Worm (Caenorhabditis elegans): ENCODE measurements around the gene T26G10.1.

T26G10.1 gene

ce11 chrIII:9406600-9406999, at the start of gene T26G10.1:
TSS of gene T26G10.1 (minus strand) at chrIII:9406641.
- TF ChIP-seq F13H6.1 (tag; optimal IDR thresholded peaks at IDR 0.05) (no peak), nfya-1 (tag; optimal IDR thresholded peaks at IDR 0.05) (peak; percentile 13), nhr-11 (tag; optimal IDR thresholded peaks at IDR 0.05) (no peak), elt-2 (tag; optimal IDR thresholded peaks at IDR 0.05) (peak; percentile 20), ceh-31 (tag; optimal IDR thresholded peaks at IDR 0.05) (peak; percentile 4), unc-42 (tag; optimal IDR thresholded peaks at IDR 0.05) (peak; percentile 9), ceh-30 (tag; optimal IDR thresholded peaks at IDR 0.05) (no peak), C38D4.7 (GFP tag; optimal IDR thresholded peaks at IDR 0.05) (no peak)

- TF ChIP-seq unc-55 (GFP tag; optimal IDR thresholded peaks at IDR 0.05), result no peak
- no peak for TF ChIP-seq ceh-19 (GFP tag; optimal IDR thresholded peaks at IDR 0.05)
- TF ChIP-seq lim-6 (tag; optimal IDR thresholded peaks at IDR 0.05), result no peak
- no peak for TF ChIP-seq ztf-16 (tag; optimal IDR thresholded peaks at IDR 0.05)
- TF ChIP-seq lin-11 (tag; optimal IDR thresholded peaks at IDR 0.05), result no peak
- TF ChIP-seq pat-9 (tag; optimal IDR thresholded peaks at IDR 0.05), result no peak
- no peak for TF ChIP-seq ceh-30 (tag; optimal IDR thresholded peaks at IDR 0.05)
- TF ChIP-seq dmd-4 (tag; optimal IDR thresholded peaks at IDR 0.05; ENCODE audit: borderline replicate concordance), result no peak
- no peak for TF ChIP-seq npax-4 (tag; optimal IDR thresholded peaks at IDR 0.05)
- TF ChIP-seq rnt-1 (tag; optimal IDR thresholded peaks at IDR 0.05), result no peak
- TF ChIP-seq C08G9.2 (tag; optimal IDR thresholded peaks at IDR 0.05), result no peak
- no peak for TF ChIP-seq ceh-18 (tag; optimal IDR thresholded peaks at IDR 0.05)
- no peak for TF ChIP-seq ceh-48 (tag; optimal IDR thresholded peaks at IDR 0.05)
- TF ChIP-seq K02D7.2 (tag; optimal IDR thresholded peaks at IDR 0.05), result no peak
- TF ChIP-seq nfya-1 (tag; optimal IDR thresholded peaks at IDR 0.05), result no peak
- TF ChIP-seq K09A11.1 (tag; optimal IDR thresholded peaks at IDR 0.05; ENCODE audit: insufficient read depth), result no peak
- TF ChIP-seq ceh-6 (GFP tag; optimal IDR thresholded peaks at IDR 0.05), result no peak
- TF ChIP-seq ceh-2 (tag; optimal IDR thresholded peaks at IDR 0.05), result no peak
- no peak for TF ChIP-seq ceh-14 (tag; optimal IDR thresholded peaks at IDR 0.05)
- TF ChIP-seq ama-1 (optimal IDR thresholded peaks at IDR 0.05), result no peak
These were observed 48.3 kb upstream of the T26G10.1 start for ce11 chrIII:9454730-9455129.

- no peak for TF ChIP-seq dmd-4 (tag; optimal IDR thresholded peaks at IDR 0.05; ENCODE audit: borderline replicate concordance)
- TF ChIP-seq ama-1 (optimal IDR thresholded peaks at IDR 0.05), result no peak
- TF ChIP-seq sdc-2 (tag; optimal IDR thresholded peaks at IDR 0.05), result no peak
- no peak for TF ChIP-seq unc-3 (GFP tag; conservative IDR thresholded peaks at IDR 0.05)
- TF ChIP-seq unc-3 (tag; optimal IDR thresholded peaks at IDR 0.05), result no peak
- no peak for TF ChIP-seq che-1 (tag; optimal IDR thresholded peaks at IDR 0.05)
These were observed 47.5 kb upstream of the T26G10.1 start, which contains the start of gene F54C8.7 for ce11 chrIII:9453962-9454361. TSS of gene F54C8.7 (minus strand) at chrIII:9454062.

- TF ChIP-seq K02D7.2 (tag; optimal IDR thresholded peaks at IDR 0.05) (no peak), nfya-1 (tag; optimal IDR thresholded peaks at IDR 0.05) (peak; percentile 41), eyg-1 (tag; optimal IDR thresholded peaks at IDR 0.05) (no peak), unc-55 (GFP tag; optimal IDR thresholded peaks at IDR 0.05) (peak; percentile 40), unc-42 (tag; optimal IDR thresholded peaks at IDR 0.05) (peak; percentile 55), ref-2 (tag; optimal IDR thresholded peaks at IDR 0.05) (peak; percentile 51), syd-9 (tag; optimal IDR thresholded peaks at IDR 0.05) (no peak), nhr-11 (tag; optimal IDR thresholded peaks at IDR 0.05) (no peak), sox-2 (GFP tag; IDR thresholded peaks at IDR 0.05) (peak; percentile 10; the same call in 1 of the 2 replicates), ceh-14 (tag; optimal IDR thresholded peaks at IDR 0.05) (peak; percentile 19), ceh-31 (tag; optimal IDR thresholded peaks at IDR 0.05) (peak; percentile 92), hlh-30 (tag; optimal IDR thresholded peaks at IDR 0.05; ENCODE audit: insufficient read depth) (peak; percentile 93), tbx-2 (tag; optimal IDR thresholded peaks at IDR 0.05) (peak; percentile 15), ceh-6 (GFP tag; optimal IDR thresholded peaks at IDR 0.05) (no peak), ceh-34 (tag; optimal IDR thresholded peaks at IDR 0.05) (peak; percentile 58)
These were observed 44.5 kb upstream of the T26G10.1 start for ce11 chrIII:9450933-9451332.
